Fruit fly (Drosophila melanogaster) whole organism, adult: ENCODE measurements around the gene aurA.

Experiments
- CG11617 ChIP-seq: fragments of 200-800 bp; sonication (Bioruptor generic); optimal IDR thresholded peaks from 2 replicates; lab custom pipeline; 2017; ENCODE audit warnings: mild to moderate bottlenecking, missing biosample characterization, missing genetic modification reagents, missing genetic modification characterization
- CG12768 ChIP-seq: fragments of 200-800 bp; sonication (Bioruptor generic); optimal IDR thresholded peaks from 2 replicates; lab custom pipeline; 2017; ENCODE audit warnings: missing biosample characterization, missing genetic modification characterization, mild to moderate bottlenecking, moderate library complexity, missing genetic modification reagents
- CG14711 ChIP-seq: fragments of 200-800 bp; sonication (Bioruptor generic); optimal IDR thresholded peaks from 2 replicates; lab custom pipeline; 2018; ENCODE audit warnings: missing biosample characterization, mild to moderate bottlenecking, missing genetic modification characterization, moderate library complexity
- CG1620 ChIP-seq: fragments of 200-800 bp; sonication (Bioruptor generic); optimal IDR thresholded peaks from 2 replicates; lab custom pipeline; 2016; ENCODE audit warnings: missing biosample characterization, missing genetic modification characterization
- CG33017 ChIP-seq: fragments of 200-800 bp; sonication (Bioruptor generic); optimal IDR thresholded peaks from 2 replicates; lab custom pipeline; 2018; ENCODE audit warnings: missing biosample characterization, mild to moderate bottlenecking, missing genetic modification characterization, moderate library complexity
- CG5204 ChIP-seq: fragments of 200-800 bp; sonication (Bioruptor generic); optimal IDR thresholded peaks from 2 replicates; lab custom pipeline; 2016; ENCODE audit warnings: missing biosample characterization, missing genetic modification characterization
- CG7045 ChIP-seq: fragments of 200-800 bp; sonication (Bioruptor generic); optimal IDR thresholded peaks from 2 replicates; lab custom pipeline; 2017; ENCODE audit warnings: missing biosample characterization, mild to moderate bottlenecking, missing genetic modification characterization
- CG7101 ChIP-seq: fragments of 200-800 bp; sonication (Bioruptor generic); optimal IDR thresholded peaks from 2 replicates; lab custom pipeline; 2018; ENCODE audit warnings: missing biosample characterization, mild to moderate bottlenecking, missing genetic modification characterization, moderate library complexity
- Clk ChIP-seq: fragments of 200-800 bp; sonication (Bioruptor generic); optimal IDR thresholded peaks from 2 replicates; lab custom pipeline; 2017; ENCODE audit warnings: missing biosample characterization, missing genetic modification characterization
- Crg-1 ChIP-seq: fragments of 200-800 bp; sonication (Bioruptor generic); optimal IDR thresholded peaks from 2 replicates; lab custom pipeline; 2016; ENCODE audit warnings: missing biosample characterization, missing genetic modification characterization
- Hr96 ChIP-seq: fragments of 200-800 bp; sonication (Bioruptor generic); optimal IDR thresholded peaks from 2 replicates; lab custom pipeline; 2016; ENCODE audit warnings: missing biosample characterization, missing genetic modification characterization
- Mnt ChIP-seq: fragments of 200-800 bp; sonication (Bioruptor generic); optimal IDR thresholded peaks from 2 replicates; lab custom pipeline; 2016; ENCODE audit warnings: missing biosample characterization, mild to moderate bottlenecking, missing genetic modification characterization
- bab1 ChIP-seq: fragments of 200-800 bp; sonication (Bioruptor generic); optimal IDR thresholded peaks from 3 replicates; lab custom pipeline; 2019; ENCODE audit warnings: missing biosample characterization, mild to moderate bottlenecking, missing genetic modification characterization, moderate library complexity
- cic ChIP-seq: fragments of 200-800 bp; sonication (Bioruptor generic); optimal IDR thresholded peaks from 2 replicates; lab custom pipeline; 2017; ENCODE audit warnings: missing biosample characterization, mild to moderate bottlenecking, missing genetic modification characterization, moderate library complexity
- cnc ChIP-seq, 2 experiments: fragments of >200 bp; optimal IDR thresholded peaks; 2 replicates each; lab custom pipeline; 2017
- kay ChIP-seq: fragments of 200-800 bp; sonication (Bioruptor generic); peaks from one replicate; lab custom pipeline; 2016; ENCODE audit warnings: missing biosample characterization, missing genetic modification characterization, borderline replicate concordance
- ovo ChIP-seq: fragments of 200-800 bp; sonication (Bioruptor generic); optimal IDR thresholded peaks from 2 replicates; lab custom pipeline; 2016; ENCODE audit warnings: missing biosample characterization, missing genetic modification characterization
- pad ChIP-seq: fragments of 200-800 bp; sonication (Bioruptor generic); optimal IDR thresholded peaks from 3 replicates; lab custom pipeline; 2017; ENCODE audit warnings: missing biosample characterization, missing genetic modification characterization, mild to moderate bottlenecking, moderate library complexity, missing genetic modification reagents
- tj ChIP-seq: fragments of 200-800 bp; sonication (Bioruptor generic); optimal IDR thresholded peaks from 3 replicates; lab custom pipeline; 2017; ENCODE audit warnings: missing biosample characterization, mild to moderate bottlenecking, missing genetic modification characterization, moderate library complexity
- toe ChIP-seq: fragments of 200-800 bp; sonication (Bioruptor generic); optimal IDR thresholded peaks from 2 replicates; lab custom pipeline; 2016; ENCODE audit warnings: missing biosample characterization, missing genetic modification characterization

aurA gene

dm6 chr3R:11979879-11980571, 17.1 kb downstream of the aurA start, which contains the start of gene CG18547:
Gene CG18547 (minus strand): TSS chr3R:11980390.
- no peak for TF ChIP-seq Mnt
- peak; percentile 25 for TF ChIP-seq CG14711
- TF ChIP-seq CG7101 = no peak
- no peak for TF ChIP-seq tj (GFP tag; lab: Kevin White, UChicago)
- TF ChIP-seq ovo (GFP tag; lab: Kevin White, UChicago) = no peak

dm6 chr3R:11981962-11982361, 19.0 kb downstream of the aurA start, which contains the start of gene CG12224:
Gene CG12224 (minus strand): TSS chr3R:11982062.
- TF ChIP-seq Clk (no peak), CG11617 (GFP tag; lab: Kevin White, UChicago) (no peak)

dm6 chr3R:11982547-11982946, 19.6 kb downstream of the aurA start:
- TF ChIP-seq pad (GFP tag; lab: Kevin White, UChicago) (no peak), kay (no peak), bab1 (no peak), Mnt (no peak), ovo (GFP tag; lab: Kevin White, UChicago) (no peak), Hr96 (GFP tag; lab: Kevin White, UChicago) (no peak), CG1620 (GFP tag; lab: Kevin White, UChicago) (no peak), CG11617 (GFP tag; lab: Kevin White, UChicago) (no peak), CG5204 (no peak), CG12768 (GFP tag; lab: Kevin White, UChicago) (no peak), cnc (optimal IDR thresholded peaks at IDR 0.05; lab: Kevin White, UChicago) (no peak), CG7101 (no peak), CG33017 (no peak), CG7045 (GFP tag; lab: Kevin White, UChicago) (no peak), CG14711 (no peak), Clk (no peak), cic (no peak), Crg-1 (GFP tag; lab: Kevin White, UChicago) (no peak), toe (GFP tag; lab: Kevin White, UChicago) (no peak)

DNA sequence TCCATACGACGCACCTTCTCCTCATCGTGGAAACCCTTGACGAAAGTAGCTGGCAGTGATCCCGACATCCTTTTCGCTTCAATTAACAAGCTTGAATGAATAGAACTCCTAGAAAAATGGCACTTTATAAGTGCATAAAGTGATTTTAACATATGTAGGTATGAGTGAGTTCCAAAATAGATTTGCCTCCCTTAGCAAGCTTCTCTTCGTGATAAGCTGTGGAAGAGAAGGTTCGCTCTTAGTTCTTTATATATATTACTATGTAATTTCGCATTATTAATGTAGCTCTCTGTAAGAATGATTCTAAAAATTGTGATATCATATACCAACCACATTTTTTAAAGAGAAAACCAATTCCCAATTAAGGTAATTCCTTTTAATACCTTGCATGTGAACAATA, 21.5 kb downstream of the aurA start, which contains the start of gene CG3397:
Gene CG3397, minus strand, starts transcription at position 101 of the 400 bp plus-strand sequence.
- TF ChIP-seq CG1620 (GFP tag; lab: Kevin White, UChicago) (no peak), Hr96 (GFP tag; lab: Kevin White, UChicago) (no peak)

DNA sequence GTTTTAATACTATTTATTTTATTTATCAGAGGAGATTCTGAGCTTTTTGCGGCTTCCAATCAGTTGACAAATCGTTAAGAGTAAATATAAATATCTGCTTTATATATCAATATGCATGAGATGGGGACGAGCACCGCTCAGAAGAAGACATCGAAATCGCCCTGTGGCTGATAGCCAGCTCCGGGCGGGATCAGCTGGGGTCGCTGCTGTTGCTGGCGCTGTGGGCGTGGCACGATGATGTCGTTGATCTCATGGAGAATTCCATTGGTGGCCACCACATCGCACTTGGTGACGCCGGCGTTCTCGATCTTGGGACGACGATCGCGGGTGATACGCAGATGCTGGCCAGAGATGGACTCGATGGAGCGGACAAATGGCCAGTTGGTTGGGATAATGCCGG, 21.9 kb downstream of the aurA start:
- TF ChIP-seq CG5204 = no peak
- no peak for TF ChIP-seq CG1620 (GFP tag; lab: Kevin White, UChicago)
- TF ChIP-seq kay = no peak
- TF ChIP-seq Mnt = no peak
- TF ChIP-seq CG7045 (GFP tag; lab: Kevin White, UChicago) = no peak
- TF ChIP-seq toe (GFP tag; lab: Kevin White, UChicago) = no peak
- TF ChIP-seq pad (GFP tag; lab: Kevin White, UChicago) = no peak
- TF ChIP-seq Hr96 (GFP tag; lab: Kevin White, UChicago) = no peak
- no peak for TF ChIP-seq cic
- TF ChIP-seq Clk = no peak
- no peak for TF ChIP-seq tj (GFP tag; lab: Kevin White, UChicago)
- TF ChIP-seq Crg-1 (GFP tag; lab: Kevin White, UChicago) = no peak
- TF ChIP-seq ovo (GFP tag; lab: Kevin White, UChicago) = no peak
- no peak for TF ChIP-seq cnc (optimal IDR thresholded peaks at IDR 0.05; lab: Kevin White, UChicago)
- no peak for TF ChIP-seq bab1
- no peak for TF ChIP-seq CG7101
- no peak for TF ChIP-seq CG11617 (GFP tag; lab: Kevin White, UChicago)
- TF ChIP-seq CG33017 = no peak
- no peak for TF ChIP-seq CG12768 (GFP tag; lab: Kevin White, UChicago)

- no peak for TF ChIP-seq cnc (optimal IDR thresholded peaks at IDR 0.05; lab: Kevin White, UChicago)
- no peak for TF ChIP-seq CG14711
- no peak for TF ChIP-seq Mnt
- TF ChIP-seq ovo (GFP tag; lab: Kevin White, UChicago) = no peak
- no peak for TF ChIP-seq pad (GFP tag; lab: Kevin White, UChicago)
- TF ChIP-seq cic = no peak
- no peak for TF ChIP-seq toe (GFP tag; lab: Kevin White, UChicago)
- no peak for TF ChIP-seq CG5204
- TF ChIP-seq Crg-1 (GFP tag; lab: Kevin White, UChicago) = no peak
- TF ChIP-seq CG12768 (GFP tag; lab: Kevin White, UChicago) = no peak
- TF ChIP-seq CG7101 = no peak
- no peak for TF ChIP-seq Hr96 (GFP tag; lab: Kevin White, UChicago)
- no peak for TF ChIP-seq bab1
Observed at dm6 chr3R:11989206-11989605, 26.3 kb downstream of the aurA start.

DNA sequence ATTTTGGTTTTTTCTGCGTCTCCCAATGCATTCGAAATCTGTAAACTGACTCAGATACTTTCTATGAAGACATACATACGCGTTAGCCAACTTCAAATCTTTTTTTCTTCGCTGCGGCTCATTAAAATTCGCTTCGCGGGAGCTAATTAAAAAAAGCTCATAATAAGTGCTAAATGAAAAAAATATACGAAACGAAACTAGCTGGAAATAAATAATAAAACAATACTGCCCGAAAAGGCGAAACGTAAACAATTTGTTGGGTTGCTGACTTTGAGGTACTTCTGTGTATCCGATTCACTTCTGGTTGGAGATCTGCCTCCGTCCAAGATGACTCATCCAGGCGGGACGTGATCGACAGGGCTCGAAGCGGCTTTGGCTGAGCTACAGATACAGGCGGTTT, 27.1 kb downstream of the aurA start:
- TF ChIP-seq Mnt (no peak), kay (peak; percentile 62), tj (GFP tag; lab: Kevin White, UChicago) (peak; percentile 83)
